Fruit fly (Drosophila melanogaster) Kc167 (cell line): ENCODE results near the gene rst.

Experiments used
- Myc ChIP-seq: fragments of >200 bp; optimal IDR thresholded peaks from 2 replicates; lab custom pipeline; 2017; ENCODE audit warnings: missing external identifiers
- h ChIP-seq: fragments of >200 bp; optimal IDR thresholded peaks from 3 replicates; lab custom pipeline; 2018; ENCODE audit warnings: missing external identifiers
- psq ChIP-seq: fragments of >200 bp; optimal IDR thresholded peaks from 2 replicates; lab custom pipeline; 2017; ENCODE audit warnings: missing external identifiers

- no peak for TF ChIP-seq Myc
- TF ChIP-seq h (lab: Kevin White, UChicago) = no peak
- TF ChIP-seq psq (lab: Kevin White, UChicago) = no peak
Observed at dm6 chrX:2987320-2987719, 13.7 kb upstream of the rst start.
